Worm (Caenorhabditis elegans) whole organism, mixed stage, embryonic: Measurements from ENCODE around the gene mrps-33.

Source experiments
- elt-3 ChIP-seq: fragments of 150-350 bp; optimal IDR thresholded peaks from 2 replicates; lab custom pipeline; 2014; ENCODE audit warnings: missing biosample characterization, missing genetic modification characterization
- ham-2 ChIP-seq: fragments of 200-800 bp; sonication (Bioruptor generic); optimal IDR thresholded peaks from 2 replicates; lab custom pipeline; 2018; ENCODE audit warnings: mild to moderate bottlenecking, missing genetic modification characterization, missing compliant biosample characterization
- mab-5 ChIP-seq: fragments of 150-350 bp; optimal IDR thresholded peaks from 2 replicates; lab custom pipeline; 2014; ENCODE audit warnings: missing biosample characterization, missing genetic modification characterization
- pha-4 ChIP-seq: fragments of 150-350 bp; optimal IDR thresholded peaks from 2 replicates; lab custom pipeline; 2018; ENCODE audit warnings: missing biosample characterization, missing genetic modification reagents, missing genetic modification characterization
- tbx-8 ChIP-seq: fragments of 200-800 bp; sonication (Bioruptor generic); optimal IDR thresholded peaks from 2 replicates; lab custom pipeline; 2018; ENCODE audit warnings: mild to moderate bottlenecking, missing genetic modification characterization, moderate library complexity, missing compliant biosample characterization
- unc-39 ChIP-seq: fragments of 150-350 bp; optimal IDR thresholded peaks from 2 replicates; lab custom pipeline; 2014; ENCODE audit warnings: missing biosample characterization, missing genetic modification characterization
- ztf-11 ChIP-seq: fragments of 150-350 bp; optimal IDR thresholded peaks from 2 replicates; lab custom pipeline; 2014; ENCODE audit warnings: missing biosample characterization, missing genetic modification characterization

DNA sequence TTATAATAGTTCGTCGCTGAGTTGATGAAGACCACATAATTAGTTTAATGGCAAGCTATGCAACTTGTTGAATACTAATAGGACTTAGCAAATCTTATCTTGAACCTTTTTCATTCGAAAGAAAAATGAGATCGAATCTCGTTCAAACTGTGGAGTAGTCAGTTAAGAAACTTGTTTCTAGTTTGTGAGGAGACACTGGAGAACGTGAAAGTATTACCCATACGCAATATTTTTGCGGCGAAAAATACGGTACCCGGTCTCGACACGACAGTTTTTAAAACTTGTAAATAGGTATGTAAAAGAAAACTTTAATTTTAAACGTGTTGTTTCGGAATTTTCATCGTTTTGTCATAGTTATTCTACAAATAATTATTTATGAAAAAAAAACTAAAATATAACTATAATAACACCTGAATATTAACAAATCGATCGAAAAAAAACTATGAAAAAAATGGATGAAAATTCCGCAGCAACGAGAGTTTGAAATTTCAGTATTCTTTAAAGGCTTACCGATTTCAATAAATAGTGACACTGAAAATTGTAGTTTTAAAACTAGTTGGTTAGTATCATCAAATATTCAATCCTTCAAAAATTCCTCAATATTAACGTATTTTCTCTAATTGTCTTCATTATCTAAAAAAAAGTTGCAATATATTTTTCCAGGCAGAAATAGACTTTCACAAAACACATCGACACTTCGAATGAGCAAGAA, 5.9 kb upstream of the mrps-33 start, which contains the start of the genes F20C5.7 and parg-1:
- TF ChIP-seq mab-5 (tag; lab: Kevin White, UChicago): no peak
- no peak for TF ChIP-seq tbx-8 (GFP tag; lab: Kevin White, UChicago)
- TF ChIP-seq elt-3 (tag; lab: Kevin White, UChicago): no peak
- no peak for TF ChIP-seq pha-4 (tag; lab: Kevin White, UChicago)
- no peak for TF ChIP-seq ztf-11
- TF ChIP-seq unc-39: no peak
- no peak for TF ChIP-seq ham-2 (GFP tag; lab: Kevin White, UChicago)
